Fruit fly (Drosophila melanogaster): ENCODE data around the gene CG42729.
A peak's percentile ranks its signal among the peaks of the same experiment; 100 is the strongest.

The CG42729 gene

dm6 chr3L:15543467-15543866 lies 16.2 kb upstream of the CG42729 start:
- no peak for TF ChIP-seq gsb-n (tag; optimal IDR thresholded peaks at IDR 0.05)
- no peak for TF ChIP-seq Abd-B (GFP tag; optimal IDR thresholded peaks at IDR 0.05)
- no peak for TF ChIP-seq Dbx (GFP tag; IDR thresholded peaks at IDR 0.05)
- TF ChIP-seq cwo (GFP tag; optimal IDR thresholded peaks at IDR 0.05), result peak; percentile 62
- TF ChIP-seq vvl (GFP tag; IDR thresholded peaks at IDR 0.05), result peak; percentile 91
- no peak for TF ChIP-seq CG34376 (GFP tag; optimal IDR thresholded peaks at IDR 0.05)
- TF ChIP-seq pros (GFP tag; optimal IDR thresholded peaks at IDR 0.05), result peak; percentile 93
- TF ChIP-seq chinmo (GFP tag; IDR thresholded peaks at IDR 0.05; ENCODE audit: partially characterized antibody), result 0 out of 4 replicates have a peak, but pooled peaks have one; percentile 5
- peak; percentile 55 for TF ChIP-seq abd-A (tag; optimal IDR thresholded peaks at IDR 0.05)
- TF ChIP-seq CG6765 (GFP tag; optimal IDR thresholded peaks at IDR 0.05), result no peak
- TF ChIP-seq Pdp1 (GFP tag; optimal IDR thresholded peaks at IDR 0.05), result peak in 1 of 2 experiments; percentile 76
- peak; percentile 62 for TF ChIP-seq sqz (GFP tag; optimal IDR thresholded peaks at IDR 0.05)
- TF ChIP-seq kni (GFP tag; optimal IDR thresholded peaks at IDR 0.05), result peak; percentile 10
- TF ChIP-seq sens (GFP tag), result peak; percentile 16

- TF ChIP-seq shn (GFP tag; optimal IDR thresholded peaks at IDR 0.05), result no peak
- TF ChIP-seq pho (GFP tag; optimal IDR thresholded peaks at IDR 0.05), result no peak
- TF ChIP-seq Jarid2 (GFP tag; optimal IDR thresholded peaks at IDR 0.05), result no peak
- TF ChIP-seq CG30020 (tag; optimal IDR thresholded peaks at IDR 0.05), result no peak
- TF ChIP-seq CG10321 (GFP tag; IDR thresholded peaks at IDR 0.05), result no peak
- TF ChIP-seq rib (GFP tag; IDR thresholded peaks at IDR 0.05), result no peak
- no peak for TF ChIP-seq Lhr (GFP tag; optimal IDR thresholded peaks at IDR 0.05)
- no peak for TF ChIP-seq ERR (GFP tag; optimal IDR thresholded peaks at IDR 0.05)
- TF ChIP-seq CG17829 (tag; optimal IDR thresholded peaks at IDR 0.05), result no peak
- TF ChIP-seq CG2712 (tag; optimal IDR thresholded peaks at IDR 0.05), result no peak
- no peak for TF ChIP-seq Xbp1 (GFP tag; optimal IDR thresholded peaks at IDR 0.05)
- no peak for TF ChIP-seq CG4730 (GFP tag; IDR thresholded peaks at IDR 0.05)
- TF ChIP-seq CG7987 (GFP tag; optimal IDR thresholded peaks at IDR 0.05), result no peak
- no peak for TF ChIP-seq dm (GFP tag; optimal IDR thresholded peaks at IDR 0.05)
- no peak for TF ChIP-seq CG12299 (tag; optimal IDR thresholded peaks at IDR 0.05)
- TF ChIP-seq gfzf (GFP tag; optimal IDR thresholded peaks at IDR 0.05), result no peak
- no peak for TF ChIP-seq CG15269 (tag; optimal IDR thresholded peaks at IDR 0.05)
- TF ChIP-seq NFAT (GFP tag; IDR thresholded peaks at IDR 0.05), result no peak
- no peak for TF ChIP-seq Vsx1 (GFP tag; optimal IDR thresholded peaks at IDR 0.05)
Observed at dm6 chr3L:15543049-15543448, 15.7 kb upstream of the CG42729 start.

dm6 chr3L:15541281-15541680 lies 14.0 kb upstream of the CG42729 start:
- peak; percentile 94 for TF ChIP-seq scrt (GFP tag; optimal IDR thresholded peaks at IDR 0.05)
- no peak for TF ChIP-seq CG2199 (GFP tag; IDR thresholded peaks at IDR 0.05)
- peak; percentile 51 for TF ChIP-seq zen (tag; optimal IDR thresholded peaks at IDR 0.05)
- no peak for TF ChIP-seq CG11504 (tag; optimal IDR thresholded peaks at IDR 0.05)
- TF ChIP-seq abd-A (tag; optimal IDR thresholded peaks at IDR 0.05), result peak; percentile 40
- TF ChIP-seq CG3726 (GFP tag; IDR thresholded peaks at IDR 0.05), result no peak
- TF ChIP-seq prd (optimal IDR thresholded peaks at IDR 0.05), result no peak
- TF ChIP-seq prd (GFP tag; IDR thresholded peaks at IDR 0.05), result no peak
- TF ChIP-seq H2.0 (GFP tag; IDR thresholded peaks at IDR 0.05), result no peak
- TF ChIP-seq Taf1 (GFP tag; IDR thresholded peaks at IDR 0.05), result no peak
- TF ChIP-seq wdn (GFP tag; IDR thresholded peaks at IDR 0.05), result no peak
- no peak for TF ChIP-seq vfl (GFP tag; optimal IDR thresholded peaks at IDR 0.05)

Data from whole organism, embryonic.